ENCODE assay signal across 5 fruit fly cellular contexts in the genomic region with DNA sequence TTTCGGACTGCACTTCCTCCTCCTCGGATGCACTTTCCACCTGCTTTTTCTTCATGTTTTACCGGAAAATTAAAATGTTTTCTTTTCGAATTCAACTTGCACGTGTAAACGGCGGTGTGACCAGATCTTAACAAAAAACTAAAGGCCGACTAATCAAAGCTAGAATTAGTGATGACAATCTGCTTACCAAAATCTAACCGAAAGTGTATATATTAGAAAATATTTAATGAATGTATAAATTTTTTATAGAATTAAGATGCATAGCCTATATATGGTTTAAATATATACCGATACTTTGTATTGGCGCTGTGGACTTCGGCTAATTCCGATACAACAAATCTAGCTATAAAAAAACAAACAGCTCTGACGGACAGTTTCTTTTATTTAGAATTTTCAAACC.
A peak's percentile ranks its signal among the peaks of the same experiment; 100 is the strongest.
TF ChIP-seq lines count a peak whose summit lies in the region.

A gene (minus strand): TSS at position 216 of the 400 bp plus-strand sequence.
A gene (plus strand): TSS at position 400 of the 400 bp plus-strand sequence.

TF ChIP-seq in whole organism, adult, 20 proteins besides CTCF, POLR2A, EP300 and RAD21 (continued from another document):
- TF ChIP-seq CG7101 (tag; optimal IDR thresholded peaks at IDR 0.05; lab: Kevin White, UChicago), result peak; percentile 74
- TF ChIP-seq CG33017 (tag; optimal IDR thresholded peaks at IDR 0.05; lab: Kevin White, UChicago), result peak; percentile 58
- peak; percentile 75 for TF ChIP-seq CG14711 (tag; optimal IDR thresholded peaks at IDR 0.05; lab: Kevin White, UChicago)
TF ChIP-seq in whole organism, adult: peak in this region for 13.

TF ChIP-seq in whole organism, embryonic, 481 proteins besides CTCF, POLR2A, EP300 and RAD21 (continued from another document and continues in another):
- TF ChIP-seq fd3F (GFP tag; optimal IDR thresholded peaks at IDR 0.05; lab: Kevin White, UChicago), result peak; percentile 62
- TF ChIP-seq az2 (GFP tag; optimal IDR thresholded peaks at IDR 0.05; lab: Kevin White, UChicago), result peak; percentile 64
- TF ChIP-seq Neu2 (GFP tag; optimal IDR thresholded peaks at IDR 0.05; lab: Kevin White, UChicago; ENCODE audit: borderline replicate concordance), result no peak
- TF ChIP-seq CG10209 (GFP tag; optimal IDR thresholded peaks at IDR 0.05; lab: Kevin White, UChicago), result peak; percentile 71
- no peak for TF ChIP-seq CG31365 (tag; optimal IDR thresholded peaks at IDR 0.05; lab: Kevin White, UChicago)
- TF ChIP-seq CG17802 (tag; optimal IDR thresholded peaks at IDR 0.05; lab: Kevin White, UChicago), result peak; percentile 54
- no peak for TF ChIP-seq lov (optimal IDR thresholded peaks at IDR 0.05; lab: Kevin White, UChicago)
- no peak for TF ChIP-seq lov (GFP tag; IDR thresholded peaks at IDR 0.05; lab: Robert Waterston, UW)
- TF ChIP-seq CG2712 (tag; optimal IDR thresholded peaks at IDR 0.05; lab: Kevin White, UChicago), result peak; percentile 85
- TF ChIP-seq her (GFP tag; optimal IDR thresholded peaks at IDR 0.05; lab: Kevin White, UChicago), result no peak
- no peak for TF ChIP-seq pita (GFP tag; optimal IDR thresholded peaks at IDR 0.05; lab: Kevin White, UChicago)
- TF ChIP-seq CG15601 (tag; optimal IDR thresholded peaks at IDR 0.05; lab: Kevin White, UChicago), result peak; percentile 69
- peak; percentile 69 for TF ChIP-seq CG10543 (GFP tag; optimal IDR thresholded peaks at IDR 0.05; lab: Kevin White, UChicago)
- TF ChIP-seq corto (GFP tag; optimal IDR thresholded peaks at IDR 0.05; lab: Kevin White, UChicago), result no peak
- TF ChIP-seq so (GFP tag; IDR thresholded peaks at IDR 0.05; lab: Robert Waterston, UW), result no peak
- TF ChIP-seq gt (GFP tag; IDR thresholded peaks at IDR 0.05; lab: Robert Waterston, UW), result no peak
- no peak for TF ChIP-seq zen2 (GFP tag; IDR thresholded peaks at IDR 0.05; lab: Robert Waterston, UW; ENCODE audit: partially characterized antibody)
- TF ChIP-seq fd64A (GFP tag; optimal IDR thresholded peaks at IDR 0.05; lab: Kevin White, UChicago), result no peak
- TF ChIP-seq Gsc (GFP tag; IDR thresholded peaks at IDR 0.05; lab: Robert Waterston, UW), result no peak
- no peak for TF ChIP-seq sqz (GFP tag; optimal IDR thresholded peaks at IDR 0.05; lab: Kevin White, UChicago)
- no peak for TF ChIP-seq CG10959 (GFP tag; IDR thresholded peaks at IDR 0.05; lab: Robert Waterston, UW)
- TF ChIP-seq psq (GFP tag; optimal IDR thresholded peaks at IDR 0.05; lab: Kevin White, UChicago), result peak; percentile 12
- TF ChIP-seq CG8359 (GFP tag; optimal IDR thresholded peaks at IDR 0.05; lab: Kevin White, UChicago; ENCODE audit: borderline replicate concordance), result no peak
- no peak for TF ChIP-seq CG5180 (GFP tag; optimal IDR thresholded peaks at IDR 0.05; lab: Kevin White, UChicago)
- peak; percentile 69 for TF ChIP-seq CG31441 (GFP tag; IDR thresholded peaks at IDR 0.05; lab: Robert Waterston, UW)
- no peak for TF ChIP-seq Asciz (GFP tag; optimal IDR thresholded peaks at IDR 0.05; lab: Kevin White, UChicago)
- TF ChIP-seq CG8924 (tag; optimal IDR thresholded peaks at IDR 0.05; lab: Kevin White, UChicago), result peak; percentile 80
- peak; percentile 63 for TF ChIP-seq Scr (GFP tag; IDR thresholded peaks at IDR 0.05; lab: Robert Waterston, UW; ENCODE audit: partially characterized antibody)
- TF ChIP-seq tin (GFP tag; optimal IDR thresholded peaks at IDR 0.05; lab: Kevin White, UChicago), result peak; percentile 72
- no peak for TF ChIP-seq CG4282 (GFP tag; optimal IDR thresholded peaks at IDR 0.05; lab: Kevin White, UChicago)
- no peak for TF ChIP-seq grn (GFP tag; optimal IDR thresholded peaks at IDR 0.05; lab: Kevin White, UChicago)

TF ChIP-seq in whole organism, prepupa, 60 proteins besides CTCF, POLR2A, EP300 and RAD21 (continued from another document and continues in another):
- no peak for TF ChIP-seq Ets21C (GFP tag; optimal IDR thresholded peaks at IDR 0.05; lab: Kevin White, UChicago)
- no peak for TF ChIP-seq CG6276 (GFP tag; optimal IDR thresholded peaks at IDR 0.05; lab: Kevin White, UChicago)
- no peak for TF ChIP-seq CG9139 (GFP tag; optimal IDR thresholded peaks at IDR 0.05; lab: Kevin White, UChicago)
- TF ChIP-seq fd85E (GFP tag; optimal IDR thresholded peaks at IDR 0.05; lab: Kevin White, UChicago), result no peak
- no peak for TF ChIP-seq CG1621 (tag; optimal IDR thresholded peaks at IDR 0.05; lab: Kevin White, UChicago)
- no peak for TF ChIP-seq vri (GFP tag; optimal IDR thresholded peaks at IDR 0.05; lab: Kevin White, UChicago)
- no peak for TF ChIP-seq CG8632 (GFP tag; optimal IDR thresholded peaks at IDR 0.05; lab: Kevin White, UChicago)
- no peak for TF ChIP-seq CG6808 (GFP tag; optimal IDR thresholded peaks at IDR 0.05; lab: Kevin White, UChicago)
- TF ChIP-seq Blimp-1 (GFP tag; optimal IDR thresholded peaks at IDR 0.05; lab: Kevin White, UChicago), result no peak
- TF ChIP-seq Sox14 (GFP tag; optimal IDR thresholded peaks at IDR 0.05; lab: Kevin White, UChicago), result peak; percentile 51
- no peak for TF ChIP-seq OdsH (GFP tag; optimal IDR thresholded peaks at IDR 0.05; lab: Kevin White, UChicago)
- TF ChIP-seq salr (GFP tag; optimal IDR thresholded peaks at IDR 0.05; lab: Kevin White, UChicago), result peak in 1 of 2 experiments; percentile 36
- peak; percentile 55 for TF ChIP-seq acj6 (GFP tag; optimal IDR thresholded peaks at IDR 0.05; lab: Kevin White, UChicago)
- TF ChIP-seq svp (GFP tag; lab: Kevin White, UChicago), result no peak
- peak; percentile 30 for TF ChIP-seq CG31627 (GFP tag; optimal IDR thresholded peaks at IDR 0.05; lab: Kevin White, UChicago)
- TF ChIP-seq pdm3 (GFP tag; optimal IDR thresholded peaks at IDR 0.05; lab: Kevin White, UChicago), result no peak
- TF ChIP-seq spab (GFP tag; optimal IDR thresholded peaks at IDR 0.05; lab: Kevin White, UChicago), result no peak
- TF ChIP-seq CG8319 (GFP tag; optimal IDR thresholded peaks at IDR 0.05; lab: Kevin White, UChicago), result no peak
- no peak; the same call in 2 of the 3 replicates for TF ChIP-seq CG8119 (GFP tag; IDR thresholded peaks at IDR 0.05; lab: Robert Waterston, UW)
- TF ChIP-seq lz (GFP tag; optimal IDR thresholded peaks at IDR 0.05; lab: Kevin White, UChicago), result peak; percentile 38
- TF ChIP-seq CG10631 (GFP tag; optimal IDR thresholded peaks at IDR 0.05; lab: Kevin White, UChicago), result no peak
- TF ChIP-seq Eip75B (GFP tag; optimal IDR thresholded peaks at IDR 0.05; lab: Kevin White, UChicago), result no peak
- no peak for TF ChIP-seq net (GFP tag; optimal IDR thresholded peaks at IDR 0.05; lab: Kevin White, UChicago)
- peak; percentile 32; the same call in 1 of the 3 replicates for TF ChIP-seq eg (GFP tag; IDR thresholded peaks at IDR 0.05; lab: Robert Waterston, UW)
- no peak for TF ChIP-seq Smox (GFP tag; optimal IDR thresholded peaks at IDR 0.05; lab: Kevin White, UChicago)
- TF ChIP-seq CG34406 (GFP tag; optimal IDR thresholded peaks at IDR 0.05; lab: Kevin White, UChicago), result peak; percentile 50
- TF ChIP-seq Eip93F (GFP tag; optimal IDR thresholded peaks at IDR 0.05; lab: Kevin White, UChicago), result no peak
- no peak for TF ChIP-seq Met (GFP tag; optimal IDR thresholded peaks at IDR 0.05; lab: Kevin White, UChicago)
- TF ChIP-seq Gug (GFP tag; IDR thresholded peaks at IDR 0.05; lab: Robert Waterston, UW), result peak; percentile 24; the same call in 1 of the 2 replicates
- TF ChIP-seq Sox15 (GFP tag; optimal IDR thresholded peaks at IDR 0.05; lab: Kevin White, UChicago), result peak; percentile 44
- peak; percentile 60 for TF ChIP-seq esn (GFP tag; optimal IDR thresholded peaks at IDR 0.05; lab: Kevin White, UChicago)
- no peak for TF ChIP-seq fkh (GFP tag; optimal IDR thresholded peaks at IDR 0.05; lab: Kevin White, UChicago)
- TF ChIP-seq Sox102F (GFP tag; optimal IDR thresholded peaks at IDR 0.05; lab: Kevin White, UChicago), result no peak

TF ChIP-seq in whole organism, pupa, 21 proteins besides CTCF, POLR2A, EP300 and RAD21 (continued from another document):
- TF ChIP-seq EcR (GFP tag; optimal IDR thresholded peaks at IDR 0.05; lab: Kevin White, UChicago) (no peak), CG8301 (tag; optimal IDR thresholded peaks at IDR 0.05; lab: Kevin White, UChicago) (no peak)

TF ChIP-seq in whole organism, wandering third instar larva, 38 proteins besides CTCF, POLR2A, EP300 and RAD21 (continued from another document):
- no peak for TF ChIP-seq Hnf4 (GFP tag; optimal IDR thresholded peaks at IDR 0.05; lab: Kevin White, UChicago)
TF ChIP-seq in whole organism, wandering third instar larva: peak in this region for 12.
